In genomic region chrV:1060219-1060863, ce11 we compare ENCODE assay signal across 4 worm cellular contexts.
TF ChIP-seq lines count a peak whose summit lies in the region.

No protein-coding gene starts in this region.

TF ChIP-seq in whole organism, L1 larva, 84 proteins besides CTCF, POLR2A, EP300 and RAD21 (continued from another document and continues in another):
- TF ChIP-seq ceh-82 (tag; optimal IDR thresholded peaks at IDR 0.05; lab: Kevin White, UChicago) (no peak), fos-1 (tag; optimal IDR thresholded peaks at IDR 0.05; lab: Kevin White, UChicago) (no peak), rnt-1 (tag; optimal IDR thresholded peaks at IDR 0.05; lab: Kevin White, UChicago) (peak; percentile 47), dpl-1 (GFP tag; optimal IDR thresholded peaks at IDR 0.05; lab: Kevin White, UChicago) (peak in 1 of 3 experiments; percentile 30), fkh-10 (GFP tag; optimal IDR thresholded peaks at IDR 0.05; lab: Kevin White, UChicago) (no peak), nhr-19 (GFP tag; conservative IDR thresholded peaks at IDR 0.05; lab: Robert Waterston, UW) (no peak; the same call in 1 of the 2 replicates), C16A3.4 (tag; optimal IDR thresholded peaks at IDR 0.05; lab: Kevin White, UChicago) (peak; percentile 32), zag-1 (tag; optimal IDR thresholded peaks at IDR 0.05; lab: Kevin White, UChicago) (no peak), mef-2 (tag; optimal IDR thresholded peaks at IDR 0.05; lab: Kevin White, UChicago) (no peak), nhr-237 (tag; optimal IDR thresholded peaks at IDR 0.05; lab: Kevin White, UChicago) (no peak), ceh-90 (tag; optimal IDR thresholded peaks at IDR 0.05; lab: Kevin White, UChicago) (peak; percentile 70), ceh-63 (GFP tag; optimal IDR thresholded peaks at IDR 0.05; lab: Kevin White, UChicago) (no peak), pqm-1 (tag; optimal IDR thresholded peaks at IDR 0.05; lab: Kevin White, UChicago) (peak; percentile 52), pax-3 (tag; optimal IDR thresholded peaks at IDR 0.05; lab: Kevin White, UChicago) (no peak), C04F5.9 (tag; optimal IDR thresholded peaks at IDR 0.05; lab: Kevin White, UChicago) (no peak), ceh-8 (GFP tag; optimal IDR thresholded peaks at IDR 0.05; lab: Kevin White, UChicago) (no peak), elt-2 (tag; optimal IDR thresholded peaks at IDR 0.05; lab: Kevin White, UChicago) (peak; percentile 90), fkh-4 (tag; optimal IDR thresholded peaks at IDR 0.05; lab: Kevin White, UChicago; ENCODE audit: borderline replicate concordance) (no peak), dsc-1 (tag; optimal IDR thresholded peaks at IDR 0.05; lab: Kevin White, UChicago) (no peak), snpc-4 (tag; optimal IDR thresholded peaks at IDR 0.05; lab: Kevin White, UChicago) (no peak), lir-3 (tag; optimal IDR thresholded peaks at IDR 0.05; lab: Kevin White, UChicago; ENCODE audit: poor library complexity) (peak; percentile 64), lin-39 (tag; optimal IDR thresholded peaks at IDR 0.05; lab: Kevin White, UChicago) (peak; percentile 37), tbx-2 (tag; optimal IDR thresholded peaks at IDR 0.05; lab: Kevin White, UChicago) (peak; percentile 18), lsy-2 (tag; optimal IDR thresholded peaks at IDR 0.05; lab: Kevin White, UChicago) (peak in 1 of 2 experiments; percentile 33), nhr-71 (tag; optimal IDR thresholded peaks at IDR 0.05; lab: Kevin White, UChicago) (peak; percentile 65), nhr-85 (tag; lab: Kevin White, UChicago) (no peak), pag-3 (tag; optimal IDR thresholded peaks at IDR 0.05; lab: Kevin White, UChicago; ENCODE audit: borderline replicate concordance, insufficient read depth) (no peak), nhr-90 (tag; optimal IDR thresholded peaks at IDR 0.05; lab: Kevin White, UChicago; ENCODE audit: poor library complexity) (peak; percentile 49), lin-13 (GFP tag; optimal IDR thresholded peaks at IDR 0.05; lab: Kevin White, UChicago) (no peak), efl-1 (optimal IDR thresholded peaks at IDR 0.05; lab: Kevin White, UChicago) (peak in 1 of 2 experiments; percentile 15), efl-1 (GFP tag; optimal IDR thresholded peaks at IDR 0.05 in 1 of 2; lab: Kevin White, UChicago) (peak in 1 of 2 experiments; percentile 89), tlp-1 (tag; optimal IDR thresholded peaks at IDR 0.05; lab: Kevin White, UChicago) (no peak), isw-1 (GFP tag; IDR thresholded peaks at IDR 0.05; lab: Robert Waterston, UW) (no peak)

TF ChIP-seq in whole organism, L2 larva, 48 proteins besides CTCF, POLR2A, EP300 and RAD21 (continued from another document):
- TF ChIP-seq ztf-1 (GFP tag; conservative IDR thresholded peaks at IDR 0.05; lab: Robert Waterston, UW) (no peak), C34F6.9 (tag; optimal IDR thresholded peaks at IDR 0.05; lab: Kevin White, UChicago) (no peak), nhr-129 (tag; optimal IDR thresholded peaks at IDR 0.05; lab: Kevin White, UChicago) (no peak), nhr-77 (tag; optimal IDR thresholded peaks at IDR 0.05; lab: Kevin White, UChicago) (no peak), Y55F3AM.14 (GFP tag; optimal IDR thresholded peaks at IDR 0.05; lab: Kevin White, UChicago) (no peak), mab-5 (tag; optimal IDR thresholded peaks at IDR 0.05; lab: Kevin White, UChicago) (peak; percentile 73), R02D3.7 (tag; optimal IDR thresholded peaks at IDR 0.05; lab: Kevin White, UChicago) (no peak), unc-39 (tag; optimal IDR thresholded peaks at IDR 0.05; lab: Kevin White, UChicago) (no peak), lin-11 (tag; optimal IDR thresholded peaks at IDR 0.05; lab: Kevin White, UChicago) (no peak), aly-2 (tag; optimal IDR thresholded peaks at IDR 0.05; lab: Kevin White, UChicago) (no peak), nhr-237 (tag; optimal IDR thresholded peaks at IDR 0.05; lab: Kevin White, UChicago) (no peak), ztf-11 (tag; optimal IDR thresholded peaks at IDR 0.05; lab: Kevin White, UChicago) (no peak), elt-3 (tag; optimal IDR thresholded peaks at IDR 0.05; lab: Kevin White, UChicago) (no peak), sma-9 (GFP tag; optimal IDR thresholded peaks at IDR 0.05; lab: Kevin White, UChicago) (peak; percentile 8), sma-9 (tag; optimal IDR thresholded peaks at IDR 0.05; lab: Kevin White, UChicago) (no peak), dmd-4 (tag; optimal IDR thresholded peaks at IDR 0.05; lab: Kevin White, UChicago) (no peak), mdl-1 (tag; optimal IDR thresholded peaks at IDR 0.05; lab: Kevin White, UChicago) (no peak), fos-1 (tag; optimal IDR thresholded peaks at IDR 0.05; lab: Kevin White, UChicago) (peak; percentile 78), lin-13 (GFP tag; optimal IDR thresholded peaks at IDR 0.05; lab: Kevin White, UChicago) (no peak), gmeb-1 (tag; optimal IDR thresholded peaks at IDR 0.05; lab: Kevin White, UChicago) (peak; percentile 38), nhr-6 (tag; optimal IDR thresholded peaks at IDR 0.05; lab: Kevin White, UChicago) (no peak), nhr-25 (tag; optimal IDR thresholded peaks at IDR 0.05; lab: Kevin White, UChicago) (no peak), nhr-10 (tag; optimal IDR thresholded peaks at IDR 0.05; lab: Kevin White, UChicago) (no peak), nhr-23 (tag; optimal IDR thresholded peaks at IDR 0.05; lab: Kevin White, UChicago) (no peak), nhr-12 (tag; optimal IDR thresholded peaks at IDR 0.05; lab: Kevin White, UChicago) (no peak), crh-2 (tag; optimal IDR thresholded peaks at IDR 0.05; lab: Kevin White, UChicago) (no peak), sma-3 (GFP tag; optimal IDR thresholded peaks at IDR 0.05; lab: Kevin White, UChicago) (no peak), lsy-2 (tag; optimal IDR thresholded peaks at IDR 0.05; lab: Kevin White, UChicago) (no peak)
TF ChIP-seq in whole organism, L2 larva: peak in this region for 5.

TF ChIP-seq in whole organism, L4 larva, 104 proteins besides CTCF, POLR2A, EP300 and RAD21 (continued from another document):
- TF ChIP-seq daf-16 (GFP tag; optimal IDR thresholded peaks at IDR 0.05; lab: Kevin White, UChicago) (no peak), daf-16 (tag; optimal IDR thresholded peaks at IDR 0.05; lab: Kevin White, UChicago) (peak; percentile 63), nhr-28 (tag; optimal IDR thresholded peaks at IDR 0.05; lab: Kevin White, UChicago) (peak; percentile 86), F26F4.8 (GFP tag; conservative IDR thresholded peaks at IDR 0.05; lab: Robert Waterston, UW) (no peak), jun-1 (tag; optimal IDR thresholded peaks at IDR 0.05; lab: Kevin White, UChicago) (no peak)

TF ChIP-seq in whole organism, mixed stage, embryonic, 35 proteins besides CTCF, POLR2A, EP300 and RAD21 (continued from another document):
- TF ChIP-seq mab-5 (tag; optimal IDR thresholded peaks at IDR 0.05; lab: Kevin White, UChicago) (peak; percentile 86), unc-62 (GFP tag; optimal IDR thresholded peaks at IDR 0.05; lab: Kevin White, UChicago) (peak; percentile 93), mep-1 (tag; optimal IDR thresholded peaks at IDR 0.05; lab: Kevin White, UChicago) (no peak), ceh-43 (GFP tag; optimal IDR thresholded peaks at IDR 0.05; lab: Kevin White, UChicago) (no peak), tbx-8 (GFP tag; optimal IDR thresholded peaks at IDR 0.05; lab: Kevin White, UChicago) (no peak)
